Worm (Caenorhabditis elegans) whole organism, L4 larva: ENCODE measurements around the gene bcs-1.

Experiments
- F10B5.3 ChIP-seq: sonication (generic microtip); optimal IDR thresholded peaks from 2 replicates; lab custom pipeline; 2016; ENCODE audit warnings: mild to moderate bottlenecking, missing genetic modification characterization, missing compliant biosample characterization
- F37D6.2 ChIP-seq: sonication (generic microtip); optimal IDR thresholded peaks from 2 replicates; lab custom pipeline; 2016; ENCODE audit warnings: mild to moderate bottlenecking, missing genetic modification characterization, missing compliant biosample characterization
- T26A8.4 ChIP-seq: fragments of 200-800 bp; sonication (Bioruptor generic); IDR thresholded peaks from 2 replicates; pipeline ENCODE4 v1.3.6; 2022; ENCODE audit warnings: missing genetic modification characterization, missing compliant biosample characterization
- Y105C5A.15 ChIP-seq: fragments of 200-800 bp; sonication (Bioruptor generic); IDR thresholded peaks from 2 replicates; pipeline ENCODE4 v1.3.6; 2022; ENCODE audit warnings: missing genetic modification characterization, missing compliant biosample characterization
- Y48G9A.11 ChIP-seq: fragments of 200-800 bp; sonication (Bioruptor generic); IDR thresholded peaks from 2 replicates; pipeline ENCODE4 v1.3.6; 2022; ENCODE audit warnings: missing genetic modification reagents, missing genetic modification characterization, missing compliant biosample characterization
- Y5F2A.4 ChIP-seq: fragments of 200-800 bp; sonication (Bioruptor generic); optimal IDR thresholded peaks from 2 replicates; lab custom pipeline; 2018; ENCODE audit warnings: mild to moderate bottlenecking, missing genetic modification characterization, missing compliant biosample characterization
- ZK546.5 ChIP-seq, 2 experiments: sonication (generic microtip); optimal IDR thresholded peaks; 2 replicates each; lab custom pipeline; 2017; ENCODE audit warnings: missing biosample characterization in 2 of 2, missing genetic modification characterization in 2 of 2
- aha-1 ChIP-seq: fragments of 150-350 bp; peaks from one replicate; lab custom pipeline; 2014; ENCODE audit warnings: missing biosample characterization, missing genetic modification characterization
- aly-2 ChIP-seq: sonication (generic microtip); optimal IDR thresholded peaks from 2 replicates; lab custom pipeline; 2018; ENCODE audit warnings: missing biosample characterization, missing genetic modification characterization
- ama-1 ChIP-seq: fragments of 150-350 bp; optimal IDR thresholded peaks from 2 replicates; lab custom pipeline; 2014; ENCODE audit warnings: inconsistent platforms, mixed read lengths
- arid-1 ChIP-seq: fragments of 200-800 bp; sonication (Bioruptor generic); conservative IDR thresholded peaks from 2 replicates; pipeline ENCODE4 v1.3.6; 2022; ENCODE audit warnings: missing genetic modification reagents, missing genetic modification characterization, missing compliant biosample characterization
- ceh-20 ChIP-seq: fragments of 200-800 bp; sonication (Bioruptor generic); IDR thresholded peaks from 2 replicates; pipeline ENCODE4 v1.3.6; 2022; ENCODE audit warnings: missing genetic modification reagents, missing genetic modification characterization, missing compliant biosample characterization
- ces-1 ChIP-seq: fragments of 150-350 bp; sonication (generic microtip); optimal IDR thresholded peaks from 4 replicates; lab custom pipeline; 2014; ENCODE audit warnings: missing biosample characterization, missing genetic modification reagents, missing genetic modification characterization
- cey-2 ChIP-seq: sonication (generic microtip); optimal IDR thresholded peaks from 3 replicates; lab custom pipeline; 2017; ENCODE audit warnings: missing genetic modification characterization, mild to moderate bottlenecking, missing compliant biosample characterization, antibody characterized with exemption, borderline replicate concordance; ENCODE audit not compliant: insufficient read depth
- daf-16 ChIP-seq, 3 experiments: sonication (generic microtip); optimal IDR thresholded peaks; 2 replicates each; lab custom pipeline; 2016 to 2017; ENCODE audit warnings: missing genetic modification characterization in 3 of 3, missing genetic modification reagents in 3 of 3, mild to moderate bottlenecking in 2 of 3, missing compliant biosample characterization in 2 of 3, missing biosample characterization in 1 of 3, moderate library complexity in 1 of 3
- dmd-6 ChIP-seq: fragments of 200-800 bp; sonication (Bioruptor generic); IDR thresholded peaks from 2 replicates; pipeline ENCODE4 v1.3.6; 2022; ENCODE audit warnings: missing genetic modification reagents, missing genetic modification characterization, missing compliant biosample characterization
- dpl-1 ChIP-seq: fragments of 150-350 bp; optimal IDR thresholded peaks from 2 replicates; lab custom pipeline; 2014; ENCODE audit warnings: missing biosample characterization, missing genetic modification reagents, missing genetic modification characterization
- dve-1 ChIP-seq: sonication (generic microtip); optimal IDR thresholded peaks from 2 replicates; lab custom pipeline; 2017; ENCODE audit warnings: antibody characterized with exemption, mild to moderate bottlenecking, missing genetic modification characterization, missing compliant biosample characterization; ENCODE audit not compliant: insufficient read depth
- egl-27 ChIP-seq: sonication (generic microtip); optimal IDR thresholded peaks from 3 replicates; lab custom pipeline; 2017; ENCODE audit warnings: missing biosample characterization, missing genetic modification reagents, missing genetic modification characterization
- fkh-10 ChIP-seq: fragments of 150-350 bp; optimal IDR thresholded peaks from 2 replicates; lab custom pipeline; 2014; ENCODE audit warnings: missing biosample characterization, missing genetic modification reagents, missing genetic modification characterization
- hlh-30 ChIP-seq: sonication (generic microtip); optimal IDR thresholded peaks from 2 replicates; lab custom pipeline; 2017; ENCODE audit warnings: antibody characterized with exemption, mild to moderate bottlenecking, missing genetic modification characterization, missing compliant biosample characterization; ENCODE audit not compliant: insufficient read depth
- jun-1 ChIP-seq: fragments of 150-350 bp; optimal IDR thresholded peaks from 2 replicates; lab custom pipeline; 2014; ENCODE audit warnings: missing biosample characterization, missing genetic modification reagents, missing genetic modification characterization
- lin-13 ChIP-seq: fragments of 150-350 bp; optimal IDR thresholded peaks from 2 replicates; lab custom pipeline; 2014; ENCODE audit warnings: missing biosample characterization, missing genetic modification reagents, missing genetic modification characterization
- lin-15B ChIP-seq: fragments of 150-350 bp; sonication (generic microtip); optimal IDR thresholded peaks from 3 replicates; lab custom pipeline; 2014; ENCODE audit warnings: missing biosample characterization, missing genetic modification characterization
- lin-38 ChIP-seq: fragments of 200-800 bp; sonication (Bioruptor generic); IDR thresholded peaks from 2 replicates; pipeline ENCODE4 v1.3.6; 2022; ENCODE audit warnings: missing genetic modification reagents, missing genetic modification characterization, missing compliant biosample characterization
- lin-39 ChIP-seq: fragments of 150-350 bp; optimal IDR thresholded peaks from 2 replicates; lab custom pipeline; 2014; ENCODE audit warnings: missing biosample characterization, missing genetic modification reagents, missing genetic modification characterization
- lsy-2 ChIP-seq, 2 experiments: fragments of 150-350 bp in 1 of 2; sonication (generic microtip) in 1 of 2; optimal IDR thresholded peaks; 2 replicates each; lab custom pipeline; 2014 to 2017; ENCODE audit warnings: missing biosample characterization in 2 of 2, missing genetic modification characterization in 2 of 2
- madf-9 ChIP-seq: fragments of 200-800 bp; sonication (Bioruptor generic); conservative IDR thresholded peaks from 2 replicates; pipeline ENCODE4 v1.3.6; 2022; ENCODE audit warnings: missing genetic modification reagents, missing genetic modification characterization, missing compliant biosample characterization
- mdl-1 ChIP-seq, 2 experiments: fragments of 150-350 bp in 1 of 2; sonication (generic microtip) in 1 of 2; optimal IDR thresholded peaks; 2 replicates each; lab custom pipeline; 2014 to 2017; ENCODE audit warnings: missing biosample characterization in 2 of 2, missing genetic modification characterization in 2 of 2
- mes-2 ChIP-seq: sonication (generic microtip); optimal IDR thresholded peaks from 2 replicates; lab custom pipeline; 2016; ENCODE audit warnings: missing genotype, mild to moderate bottlenecking, missing genetic modification characterization, missing compliant biosample characterization; ENCODE audit not compliant: poor library complexity, severe bottlenecking
- mxl-3 ChIP-seq: fragments of 200-800 bp; sonication (Bioruptor generic); optimal IDR thresholded peaks from 2 replicates; lab custom pipeline; 2018; ENCODE audit warnings: mild to moderate bottlenecking, missing genetic modification characterization, missing compliant biosample characterization
- nhr-25 ChIP-seq: sonication (generic microtip); optimal IDR thresholded peaks from 2 replicates; lab custom pipeline; 2017; ENCODE audit warnings: missing genetic modification characterization, mild to moderate bottlenecking, missing compliant biosample characterization, antibody characterized with exemption, moderate library complexity, borderline replicate concordance; ENCODE audit not compliant: insufficient read depth
- nhr-41 ChIP-seq: fragments of 200-800 bp; sonication (Bioruptor generic); IDR thresholded peaks from 2 replicates; pipeline ENCODE4 v1.3.6; 2022; ENCODE audit warnings: missing genetic modification reagents, missing genetic modification characterization, missing compliant biosample characterization
- nhr-6 ChIP-seq: fragments of 150-350 bp; optimal IDR thresholded peaks from 2 replicates; lab custom pipeline; 2014; ENCODE audit warnings: missing biosample characterization, missing genetic modification characterization
- sdz-12 ChIP-seq: fragments of 200-800 bp; sonication (Bioruptor generic); optimal IDR thresholded peaks from 2 replicates; lab custom pipeline; 2018; ENCODE audit warnings: mild to moderate bottlenecking, missing genetic modification characterization, missing compliant biosample characterization
- snpc-4 ChIP-seq: fragments of 150-350 bp; optimal IDR thresholded peaks from 2 replicates; lab custom pipeline; 2014; ENCODE audit warnings: missing biosample characterization, missing genetic modification characterization
- unc-130 ChIP-seq: sonication (generic microtip); optimal IDR thresholded peaks from 2 replicates; lab custom pipeline; 2016; ENCODE audit warnings: missing genetic modification reagents, missing genetic modification characterization, missing compliant biosample characterization
- unc-62 ChIP-seq, 3 experiments: fragments of 150-350 bp in 1 of 3; sonication (generic microtip); optimal IDR thresholded peaks in 2 of 3; peaks in 1 of 3; 1 replicate in 1 of 3; 2 replicates in 2 of 3; lab custom pipeline; 2014 to 2017; ENCODE audit warnings: missing biosample characterization in 3 of 3, missing genetic modification characterization in 3 of 3, missing genetic modification reagents in 3 of 3, missing genotype in 1 of 3
- ztf-11 ChIP-seq: fragments of 150-350 bp; optimal IDR thresholded peaks from 2 replicates; lab custom pipeline; 2014; ENCODE audit warnings: missing biosample characterization, missing genetic modification characterization
- ztf-7 ChIP-seq: fragments of 150-350 bp; optimal IDR thresholded peaks from 2 replicates; lab custom pipeline; 2014; ENCODE audit warnings: missing biosample characterization, missing genetic modification characterization

bcs-1 gene

DNA sequence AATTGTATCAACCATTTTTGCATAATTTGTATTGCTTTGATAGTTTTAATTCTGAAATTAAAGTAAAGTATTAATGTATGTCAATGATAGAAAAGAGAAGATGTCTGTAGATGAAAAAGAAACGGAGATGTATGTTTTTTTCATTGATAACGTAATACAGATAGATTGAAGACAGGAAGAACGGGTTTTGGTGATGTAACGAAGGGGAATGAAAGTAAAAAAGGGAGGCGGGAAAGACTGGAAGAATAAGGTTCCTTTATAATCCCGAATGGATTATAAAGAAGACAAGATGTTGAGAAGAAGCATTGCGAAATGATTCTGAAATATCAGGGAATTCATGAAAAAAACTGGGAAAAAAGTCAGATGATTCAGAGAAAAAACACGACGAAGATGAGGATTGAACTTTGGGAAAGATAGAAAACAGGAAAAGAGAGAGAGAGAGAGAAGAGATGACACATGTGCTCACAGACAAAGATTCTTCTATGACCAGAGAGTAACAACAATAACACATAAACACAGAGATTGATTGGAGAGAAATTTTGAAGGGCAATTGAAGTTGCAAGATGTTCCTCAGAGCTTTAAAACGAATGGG is 14.2 kb downstream of the bcs-1 start, which contains the start of gene F54C9.11 (continued):
- TF ChIP-seq mes-2 (no peak), ztf-11 (no peak), lin-39 (tag; lab: Kevin White, UChicago) (no peak), ztf-7 (tag; lab: Kevin White, UChicago) (no peak), fkh-10 (GFP tag; lab: Kevin White, UChicago) (no peak), ZK546.5 (tag; optimal IDR thresholded peaks at IDR 0.05; lab: Kevin White, UChicago) (no peak), madf-9 (no peak), ama-1 (lab: Kevin White, UChicago) (no peak)

DNA sequence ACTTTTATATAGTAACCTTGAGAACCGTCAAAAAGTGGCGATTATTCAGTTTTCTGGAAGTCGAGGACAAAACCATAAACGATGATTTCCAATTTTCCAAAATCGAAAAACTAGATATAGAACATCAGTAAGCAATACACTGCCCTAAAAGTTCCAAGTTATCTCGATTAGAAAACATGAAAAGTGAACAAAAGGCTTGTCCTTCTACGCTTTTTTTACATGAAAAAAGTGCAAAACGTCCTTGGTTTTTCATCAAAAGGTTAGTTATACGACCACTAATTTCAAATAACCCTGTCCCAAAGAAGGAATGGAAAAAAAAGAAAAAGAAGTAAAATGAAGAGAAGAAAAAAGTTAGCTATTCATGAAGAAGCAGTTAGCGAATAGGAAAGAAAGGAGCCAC is 15.0 kb downstream of the bcs-1 start:
- TF ChIP-seq nhr-6 (tag; lab: Kevin White, UChicago), result no peak
- TF ChIP-seq jun-1 (tag; lab: Kevin White, UChicago), result no peak
- peak; percentile 51 for TF ChIP-seq nhr-25
- TF ChIP-seq dve-1 (tag; lab: Kevin White, UChicago), result no peak
- TF ChIP-seq F10B5.3 (tag; lab: Kevin White, UChicago), result no peak
- no peak for TF ChIP-seq ces-1 (GFP tag; lab: Kevin White, UChicago)
- TF ChIP-seq cey-2 (tag; lab: Kevin White, UChicago), result no peak
- TF ChIP-seq aha-1 (tag; lab: Kevin White, UChicago), result peak; percentile 73
- TF ChIP-seq egl-27 (tag; lab: Kevin White, UChicago), result no peak
- no peak for TF ChIP-seq sdz-12 (GFP tag; lab: Kevin White, UChicago)
- TF ChIP-seq F37D6.2, result no peak
- no peak for TF ChIP-seq madf-9
- no peak for TF ChIP-seq nhr-41 (GFP tag; lab: Robert Waterston, UW)
- no peak for TF ChIP-seq fkh-10 (GFP tag; lab: Kevin White, UChicago)
- no peak for TF ChIP-seq unc-62 (GFP tag; optimal IDR thresholded peaks at IDR 0.05 in 1 of 2; lab: Kevin White, UChicago)
- no peak for TF ChIP-seq unc-62 (tag; optimal IDR thresholded peaks at IDR 0.05; lab: Kevin White, UChicago)
- no peak for TF ChIP-seq lsy-2 (tag; optimal IDR thresholded peaks at IDR 0.05; lab: Kevin White, UChicago)
- TF ChIP-seq Y48G9A.11, result no peak

DNA sequence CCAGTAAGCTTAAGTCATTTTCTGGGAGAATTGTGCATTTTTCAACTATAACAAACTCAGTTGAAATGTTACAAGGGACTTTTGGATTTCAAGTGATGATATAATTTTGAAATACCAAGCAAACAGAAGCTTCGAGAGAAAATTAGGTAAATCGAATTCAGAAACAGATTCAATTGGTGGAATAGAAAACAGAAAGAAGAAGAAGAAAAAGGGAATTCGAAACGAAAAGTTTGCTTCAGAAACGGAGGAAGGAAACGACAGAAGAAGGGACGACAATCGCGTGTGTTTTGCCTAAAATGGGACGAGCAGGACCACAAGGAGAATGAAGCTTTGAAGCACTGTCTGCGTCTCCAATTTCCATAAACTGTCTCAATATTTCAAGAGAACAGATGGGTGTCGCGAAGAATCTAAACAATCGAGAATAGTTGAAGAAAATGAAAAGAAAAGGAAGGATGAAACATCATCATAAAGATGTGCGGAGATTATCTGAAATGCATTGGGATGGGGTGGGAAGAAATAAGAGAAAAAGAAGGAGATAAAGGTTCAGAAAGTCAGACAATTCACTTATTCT is 16.9 kb downstream of the bcs-1 start:
- TF ChIP-seq dmd-6 (GFP tag; lab: Robert Waterston, UW) (no peak), ces-1 (GFP tag; lab: Kevin White, UChicago) (peak; percentile 86), snpc-4 (no peak), dpl-1 (GFP tag; lab: Kevin White, UChicago) (no peak), aha-1 (tag; lab: Kevin White, UChicago) (peak; percentile 94), ztf-7 (tag; lab: Kevin White, UChicago) (no peak), aly-2 (tag; lab: Kevin White, UChicago) (no peak), lin-13 (GFP tag; lab: Kevin White, UChicago) (no peak), F10B5.3 (tag; lab: Kevin White, UChicago) (no peak), T26A8.4 (GFP tag; lab: Robert Waterston, UW) (no peak), ZK546.5 (tag; optimal IDR thresholded peaks at IDR 0.05; lab: Kevin White, UChicago) (no peak), lin-15B (tag; lab: Kevin White, UChicago) (no peak), unc-62 (GFP tag; optimal IDR thresholded peaks at IDR 0.05 in 1 of 2; lab: Kevin White, UChicago) (peak in 1 of 2 experiments; percentile 85), unc-62 (tag; optimal IDR thresholded peaks at IDR 0.05; lab: Kevin White, UChicago) (no peak), mxl-3 (GFP tag; lab: Kevin White, UChicago) (no peak), daf-16 (GFP tag; optimal IDR thresholded peaks at IDR 0.05; lab: Kevin White, UChicago) (no peak), daf-16 (tag; optimal IDR thresholded peaks at IDR 0.05; lab: Kevin White, UChicago) (no peak), lin-38 (GFP tag; lab: Robert Waterston, UW) (no peak), arid-1 (GFP tag; lab: Robert Waterston, UW) (no peak), Y105C5A.15 (GFP tag; lab: Robert Waterston, UW) (no peak), Y5F2A.4 (GFP tag; lab: Kevin White, UChicago) (no peak), dve-1 (tag; lab: Kevin White, UChicago) (peak; percentile 13), unc-130 (GFP tag; lab: Kevin White, UChicago) (no peak), fkh-10 (GFP tag; lab: Kevin White, UChicago) (peak; percentile 26), hlh-30 (tag; lab: Kevin White, UChicago) (no peak), ceh-20 (no peak), mdl-1 (tag; optimal IDR thresholded peaks at IDR 0.05; lab: Kevin White, UChicago) (no peak), lsy-2 (tag; optimal IDR thresholded peaks at IDR 0.05; lab: Kevin White, UChicago) (peak; percentile 8 to 14)
